Fruit fly (Drosophila melanogaster) whole organism, embryonic: ENCODE measurements around the gene bys.

Source experiments
- Abd-B ChIP-seq: fragments of 200-800 bp; sonication (Bioruptor generic); optimal IDR thresholded peaks from 2 replicates; lab custom pipeline; 2018; ENCODE audit warnings: missing biosample characterization, mild to moderate bottlenecking, missing genetic modification characterization, moderate library complexity
- Adf1 ChIP-seq: fragments of 200-800 bp; sonication (Bioruptor generic); IDR thresholded peaks from 2 replicates; pipeline ENCODE4 v1.3.6; 2022; ENCODE audit warnings: missing biosample characterization, missing genetic modification characterization
- Atf-2 ChIP-seq: fragments of 200-800 bp; sonication (Bioruptor generic); optimal IDR thresholded peaks from 2 replicates; lab custom pipeline; 2016; ENCODE audit warnings: missing biosample characterization, missing genetic modification characterization
- Bdp1 ChIP-seq: fragments of 200-800 bp; sonication (Bioruptor generic); optimal IDR thresholded peaks from 3 replicates; lab custom pipeline; 2016; ENCODE audit warnings: missing biosample characterization, missing genetic modification characterization
- CG10321 ChIP-seq: fragments of 200-800 bp; sonication (Bioruptor generic); IDR thresholded peaks from 2 replicates; pipeline ENCODE4 v1.3.6; 2022; ENCODE audit warnings: missing biosample characterization, missing genetic modification characterization
- CG10431 ChIP-seq: fragments of 200-800 bp; sonication (Bioruptor generic); optimal IDR thresholded peaks from 3 replicates; lab custom pipeline; 2018; ENCODE audit warnings: missing biosample characterization, mild to moderate bottlenecking, missing genetic modification characterization
- CG11247 ChIP-seq: fragments of 200-800 bp; sonication (Bioruptor generic); IDR thresholded peaks from 2 replicates; pipeline ENCODE4 v1.3.6; 2022; ENCODE audit warnings: missing biosample characterization, missing genetic modification characterization
- CG11560 ChIP-seq: fragments of 200-800 bp; sonication (Bioruptor generic); IDR thresholded peaks from 3 replicates; pipeline ENCODE4 v1.3.6; 2022; ENCODE audit warnings: missing biosample characterization, missing genetic modification characterization
- CG11723 ChIP-seq: fragments of 200-800 bp; sonication (Bioruptor generic); optimal IDR thresholded peaks from 2 replicates; lab custom pipeline; 2017; ENCODE audit warnings: missing biosample characterization, mild to moderate bottlenecking, missing genetic modification characterization
- CG1233 ChIP-seq: fragments of 200-800 bp; sonication (Bioruptor generic); optimal IDR thresholded peaks from 4 replicates; lab custom pipeline; 2018; ENCODE audit warnings: missing biosample characterization, mild to moderate bottlenecking, missing genetic modification characterization
- CG12659 ChIP-seq: fragments of 200-800 bp; sonication (Bioruptor generic); optimal IDR thresholded peaks from 3 replicates; lab custom pipeline; 2017; ENCODE audit warnings: mild to moderate bottlenecking, missing biosample characterization, missing genetic modification reagents, missing genetic modification characterization
- CG13296 ChIP-seq: fragments of 200-800 bp; sonication (Bioruptor generic); optimal IDR thresholded peaks from 3 replicates; lab custom pipeline; 2018; ENCODE audit warnings: missing biosample characterization, mild to moderate bottlenecking, missing genetic modification characterization
- CG13624 ChIP-seq: fragments of 200-800 bp; sonication (Bioruptor generic); optimal IDR thresholded peaks from 2 replicates; lab custom pipeline; 2016; ENCODE audit warnings: missing biosample characterization, missing genetic modification characterization
- CG14014 ChIP-seq: fragments of 200-800 bp; sonication (Bioruptor generic); IDR thresholded peaks from 2 replicates; pipeline ENCODE4 v1.3.6; 2022; ENCODE audit warnings: missing biosample characterization, missing genetic modification characterization
- CG17328 ChIP-seq: fragments of 200-800 bp; sonication (Bioruptor generic); IDR thresholded peaks from 2 replicates; pipeline ENCODE4 v1.3.6; 2022; ENCODE audit warnings: missing biosample characterization, missing genetic modification characterization
- CG1832 ChIP-seq: fragments of 200-800 bp; sonication (Bioruptor generic); optimal IDR thresholded peaks from 2 replicates; lab custom pipeline; 2017; ENCODE audit warnings: missing biosample characterization, mild to moderate bottlenecking, missing genetic modification characterization, inconsistent platforms
- CG2875 ChIP-seq: fragments of 200-800 bp; sonication (Bioruptor generic); optimal IDR thresholded peaks from 2 replicates; lab custom pipeline; 2017; ENCODE audit warnings: missing biosample characterization, mild to moderate bottlenecking, missing genetic modification characterization, missing genetic modification reagents
- CG3065 ChIP-seq: fragments of 200-800 bp; sonication (Bioruptor generic); optimal IDR thresholded peaks from 2 replicates; lab custom pipeline; 2016; ENCODE audit warnings: missing biosample characterization, missing genetic modification characterization
- CG32767 ChIP-seq: fragments of 200-800 bp; sonication (Bioruptor generic); IDR thresholded peaks from 2 replicates; pipeline ENCODE4 v1.3.6; 2022; ENCODE audit warnings: missing biosample characterization, missing genetic modification characterization
- CG34376 ChIP-seq: fragments of 200-800 bp; sonication (Bioruptor generic); optimal IDR thresholded peaks from 2 replicates; lab custom pipeline; 2018; ENCODE audit warnings: missing biosample characterization, mild to moderate bottlenecking, missing genetic modification characterization
- CG34422 ChIP-seq: fragments of 200-800 bp; sonication (Bioruptor generic); IDR thresholded peaks from 3 replicates; pipeline ENCODE4 v1.3.6; 2022; ENCODE audit warnings: missing biosample characterization, missing genetic modification characterization
- CG4730 ChIP-seq: fragments of 200-800 bp; sonication (Bioruptor generic); IDR thresholded peaks from 2 replicates; pipeline ENCODE4 v1.3.6; 2022; ENCODE audit warnings: missing biosample characterization, missing genetic modification characterization
- CG7987 ChIP-seq: fragments of 200-800 bp; sonication (Bioruptor generic); optimal IDR thresholded peaks from 2 replicates; lab custom pipeline; 2018; ENCODE audit warnings: missing biosample characterization, mild to moderate bottlenecking, missing genetic modification characterization, moderate library complexity
- CG8388 ChIP-seq: fragments of 200-800 bp; sonication (Bioruptor generic); optimal IDR thresholded peaks from 2 replicates; lab custom pipeline; 2019; ENCODE audit warnings: missing biosample characterization, mild to moderate bottlenecking, missing genetic modification characterization, moderate library complexity
- Dad ChIP-seq: fragments of 200-800 bp; sonication (Bioruptor generic); optimal IDR thresholded peaks from 3 replicates; lab custom pipeline; 2016; ENCODE audit warnings: missing biosample characterization, missing genetic modification characterization
- Dfd ChIP-seq, 2 experiments: fragments of >200 bp; optimal IDR thresholded peaks; 2 replicates each; lab custom pipeline; 2017; ENCODE audit warnings: missing biosample characterization in 2 of 2, missing genetic modification characterization in 2 of 2
- Drgx ChIP-seq: fragments of 200-800 bp; sonication (Bioruptor generic); IDR thresholded peaks from 2 replicates; pipeline ENCODE4 v1.3.6; 2022; ENCODE audit warnings: missing biosample characterization, missing genetic modification characterization
- Hmx ChIP-seq: fragments of 200-800 bp; sonication (Bioruptor generic); optimal IDR thresholded peaks from 2 replicates; lab custom pipeline; 2016; ENCODE audit warnings: missing biosample characterization, missing genetic modification characterization
- Max ChIP-seq: fragments of 200-800 bp; sonication (Bioruptor generic); optimal IDR thresholded peaks from 2 replicates; lab custom pipeline; 2016; ENCODE audit warnings: missing biosample characterization, mild to moderate bottlenecking, missing genetic modification characterization
- Sox100B ChIP-seq: fragments of 200-800 bp; sonication (Bioruptor generic); optimal IDR thresholded peaks from 3 replicates; lab custom pipeline; 2018; ENCODE audit warnings: missing biosample characterization, mild to moderate bottlenecking, missing genetic modification characterization
- Spps ChIP-seq: fragments of 200-800 bp; sonication (Bioruptor generic); optimal IDR thresholded peaks from 2 replicates; lab custom pipeline; 2018; ENCODE audit warnings: missing biosample characterization, mild to moderate bottlenecking, missing genetic modification characterization
- ap ChIP-seq: fragments of 200-800 bp; sonication (Bioruptor generic); IDR thresholded peaks from 2 replicates; pipeline ENCODE4 v1.3.6; 2022; ENCODE audit warnings: missing biosample characterization, missing genetic modification characterization
- ara ChIP-seq: fragments of 200-800 bp; sonication (Bioruptor generic); IDR thresholded peaks from 2 replicates; pipeline ENCODE4 v1.3.6; 2022; ENCODE audit warnings: missing biosample characterization, missing genetic modification characterization
- ash1 ChIP-seq: fragments of 200-800 bp; sonication (Bioruptor generic); optimal IDR thresholded peaks from 2 replicates; lab custom pipeline; 2018; ENCODE audit warnings: missing biosample characterization, mild to moderate bottlenecking, missing genetic modification characterization
- chinmo ChIP-seq: fragments of 200-800 bp; sonication (Bioruptor generic); IDR thresholded peaks from 4 replicates; pipeline ENCODE4 v1.3.6; 2022; ENCODE audit warnings: missing biosample characterization, missing genetic modification characterization; ENCODE audit not compliant: partially characterized antibody
- crol ChIP-seq: fragments of 200-800 bp; sonication (Bioruptor generic); IDR thresholded peaks from 2 replicates; pipeline ENCODE4 v1.3.6; 2022; ENCODE audit warnings: missing biosample characterization, missing genetic modification characterization
- fd96Cb ChIP-seq: fragments of 200-800 bp; sonication (Bioruptor generic); optimal IDR thresholded peaks from 2 replicates; lab custom pipeline; 2018; ENCODE audit warnings: missing biosample characterization, mild to moderate bottlenecking, missing genetic modification characterization, moderate library complexity
- insv ChIP-seq, 2 experiments: fragments of 200-800 bp; sonication (Bioruptor generic); optimal IDR thresholded peaks; 3 replicates each; lab custom pipeline; 2016 to 2018; ENCODE audit warnings: missing biosample characterization in 2 of 2, missing genetic modification characterization in 2 of 2
- ken ChIP-seq: fragments of 200-800 bp; sonication (Bioruptor generic); IDR thresholded peaks from 3 replicates; pipeline ENCODE4 v1.3.6; 2022; ENCODE audit warnings: missing biosample characterization, missing genetic modification characterization
- luna ChIP-seq: fragments of 200-800 bp; sonication (Bioruptor generic); optimal IDR thresholded peaks from 2 replicates; lab custom pipeline; 2016; ENCODE audit warnings: missing biosample characterization, missing genetic modification characterization
- org-1 ChIP-seq: fragments of 200-800 bp; sonication (Bioruptor generic); optimal IDR thresholded peaks from 2 replicates; lab custom pipeline; 2017; ENCODE audit warnings: missing biosample characterization, missing genetic modification characterization
- pzg ChIP-seq: fragments of 200-800 bp; sonication (Bioruptor generic); optimal IDR thresholded peaks from 3 replicates; lab custom pipeline; 2018; ENCODE audit warnings: missing biosample characterization, mild to moderate bottlenecking, missing genetic modification characterization, moderate library complexity
- run ChIP-seq: fragments of 200-800 bp; sonication (Bioruptor generic); optimal IDR thresholded peaks from 3 replicates; lab custom pipeline; 2018; ENCODE audit warnings: missing biosample characterization, mild to moderate bottlenecking, missing genetic modification characterization
- sna ChIP-seq: fragments of 200-800 bp; sonication (Bioruptor generic); IDR thresholded peaks from 2 replicates; pipeline ENCODE4 v1.3.6; 2022; ENCODE audit warnings: missing biosample characterization, missing genetic modification characterization; ENCODE audit not compliant: partially characterized antibody
- sr ChIP-seq: fragments of 200-800 bp; sonication (Bioruptor generic); IDR thresholded peaks from 3 replicates; pipeline ENCODE4 v1.3.6; 2022; ENCODE audit warnings: missing biosample characterization, missing genetic modification characterization
- stwl ChIP-seq: fragments of 200-800 bp; sonication (Bioruptor generic); optimal IDR thresholded peaks from 3 replicates; lab custom pipeline; 2018; ENCODE audit warnings: missing biosample characterization, mild to moderate bottlenecking, missing genetic modification characterization, moderate library complexity
- tio ChIP-seq: fragments of 200-800 bp; sonication (Bioruptor generic); optimal IDR thresholded peaks from 2 replicates; lab custom pipeline; 2017; ENCODE audit warnings: missing biosample characterization, missing genetic modification characterization, inconsistent platforms
- tll ChIP-seq, 2 experiments: fragments of 200-800 bp in 1 of 2; fragments of >200 bp in 1 of 2; sonication (Bioruptor generic) in 1 of 2; optimal IDR thresholded peaks; 2 replicates each; lab custom pipeline; 2017 to 2019; ENCODE audit warnings: missing biosample characterization in 2 of 2, missing genetic modification characterization in 2 of 2, mild to moderate bottlenecking in 1 of 2, moderate library complexity in 1 of 2
- trem ChIP-seq: fragments of 200-800 bp; optimal IDR thresholded peaks from 3 replicates; lab custom pipeline; 2019; ENCODE audit warnings: missing biosample characterization, mild to moderate bottlenecking, missing genetic modification characterization, moderate library complexity
- wor ChIP-seq: fragments of 200-800 bp; sonication (Bioruptor generic); IDR thresholded peaks from 2 replicates; pipeline ENCODE4 v1.3.6; 2022; ENCODE audit warnings: missing biosample characterization, missing genetic modification characterization

bys gene

dm6 chrX:7920081-7920688 is 18.5 kb downstream of the bys start, which contains the start of the genes hdm and Ykt6 (continued):
- 0 out of 3 replicates have a peak, but pooled peaks have one; percentile 9 for TF ChIP-seq sr (GFP tag; lab: Robert Waterston, UW)
- TF ChIP-seq luna = peak; percentile 38
- TF ChIP-seq CG14014 (GFP tag; lab: Robert Waterston, UW) = peak; percentile 81
- TF ChIP-seq Max (GFP tag; lab: Kevin White, UChicago) = peak; percentile 56
- peak; percentile 84 for TF ChIP-seq CG13624 (GFP tag; lab: Kevin White, UChicago)
- peak; percentile 86 for TF ChIP-seq CG11247
- peak; percentile 55 for TF ChIP-seq CG2875 (GFP tag; lab: Kevin White, UChicago)
- TF ChIP-seq CG13296 = peak; percentile 59
- TF ChIP-seq fd96Cb (tag; lab: Kevin White, UChicago) = peak; percentile 51
- no peak for TF ChIP-seq Dfd (GFP tag; optimal IDR thresholded peaks at IDR 0.05; lab: Kevin White, UChicago)
- peak; percentile 70 for TF ChIP-seq Spps (tag; lab: Kevin White, UChicago)
- peak; percentile 97 for TF ChIP-seq sna (GFP tag; lab: Robert Waterston, UW)
- TF ChIP-seq CG7987 (GFP tag; lab: Kevin White, UChicago) = peak; percentile 43
- TF ChIP-seq CG34376 = peak; percentile 62
- peak; percentile 85 for TF ChIP-seq ara (GFP tag; lab: Robert Waterston, UW)
- TF ChIP-seq crol (GFP tag; lab: Robert Waterston, UW) = peak; percentile 57; the same call in 1 of the 2 replicates
- peak; percentile 81 for TF ChIP-seq CG12659
- TF ChIP-seq CG3065 (GFP tag; lab: Kevin White, UChicago) = peak; percentile 38
- TF ChIP-seq stwl = peak; percentile 42
- TF ChIP-seq Adf1 (GFP tag; lab: Robert Waterston, UW) = peak; percentile 60
- peak; percentile 70 for TF ChIP-seq Drgx (GFP tag; lab: Robert Waterston, UW)
- peak; percentile 74 for TF ChIP-seq CG32767 (GFP tag; lab: Robert Waterston, UW)
- TF ChIP-seq ash1 (GFP tag; lab: Kevin White, UChicago) = no peak
- peak; percentile 68 for TF ChIP-seq CG8388 (GFP tag; lab: Kevin White, UChicago)
- TF ChIP-seq tio (GFP tag; lab: Kevin White, UChicago) = no peak
- peak; percentile 82 for TF ChIP-seq pzg (GFP tag; lab: Kevin White, UChicago)
- no peak for TF ChIP-seq CG11723 (GFP tag; lab: Kevin White, UChicago)
- TF ChIP-seq ap (GFP tag; lab: Robert Waterston, UW) = peak; percentile 75
- peak; percentile 56 for TF ChIP-seq CG1233 (GFP tag; lab: Kevin White, UChicago)
- peak; percentile 87; the same call in 3 of the 4 replicates for TF ChIP-seq chinmo (GFP tag; lab: Robert Waterston, UW)
- peak in 1 of 2 experiments; percentile 45 for TF ChIP-seq insv (GFP tag; optimal IDR thresholded peaks at IDR 0.05; lab: Kevin White, UChicago)
- no peak for TF ChIP-seq Abd-B
- peak; percentile 79 for TF ChIP-seq Bdp1 (GFP tag; lab: Kevin White, UChicago)
- no peak for TF ChIP-seq CG10431 (GFP tag; lab: Kevin White, UChicago)
- peak; percentile 72 for TF ChIP-seq Dad
- no peak for TF ChIP-seq tll (GFP tag; optimal IDR thresholded peaks at IDR 0.05; lab: Kevin White, UChicago)
- peak; percentile 45 for TF ChIP-seq Hmx (GFP tag; lab: Kevin White, UChicago)
- TF ChIP-seq org-1 (GFP tag; lab: Kevin White, UChicago) = peak; percentile 28
- peak; percentile 62 for TF ChIP-seq Atf-2 (GFP tag; lab: Kevin White, UChicago)
- TF ChIP-seq CG10321 (GFP tag; lab: Robert Waterston, UW) = no peak
- TF ChIP-seq CG1832 (GFP tag; lab: Kevin White, UChicago) = no peak
- TF ChIP-seq CG34422 (GFP tag; lab: Robert Waterston, UW) = peak; percentile 86
- peak; percentile 81 for TF ChIP-seq trem (tag; lab: Kevin White, UChicago)
- peak; percentile 80 for TF ChIP-seq CG17328 (GFP tag; lab: Robert Waterston, UW)
- no peak for TF ChIP-seq Sox100B (GFP tag; lab: Kevin White, UChicago)
- peak; percentile 77; the same call in 1 of the 2 replicates for TF ChIP-seq CG4730 (GFP tag; lab: Robert Waterston, UW)
- TF ChIP-seq CG11560 = peak; percentile 65; the same call in 2 of the 3 replicates
- TF ChIP-seq run (tag; lab: Kevin White, UChicago) = no peak
- peak; percentile 84 for TF ChIP-seq ken
- TF ChIP-seq wor (GFP tag; lab: Robert Waterston, UW) = peak; percentile 62
